Worm (Caenorhabditis elegans) whole organism, mixed stage, embryonic: Measurements from ENCODE around the gene str-140.

ENCODE experiments used
- ham-2 ChIP-seq: fragments of 200-800 bp; sonication (Bioruptor generic); optimal IDR thresholded peaks from 2 replicates; lab custom pipeline; 2018; ENCODE audit warnings: mild to moderate bottlenecking, missing genetic modification characterization, missing compliant biosample characterization
- nhr-76 ChIP-seq: sonication (generic microtip); optimal IDR thresholded peaks from 2 replicates; lab custom pipeline; 2017; ENCODE audit warnings: missing biosample characterization, missing genetic modification characterization

DNA sequence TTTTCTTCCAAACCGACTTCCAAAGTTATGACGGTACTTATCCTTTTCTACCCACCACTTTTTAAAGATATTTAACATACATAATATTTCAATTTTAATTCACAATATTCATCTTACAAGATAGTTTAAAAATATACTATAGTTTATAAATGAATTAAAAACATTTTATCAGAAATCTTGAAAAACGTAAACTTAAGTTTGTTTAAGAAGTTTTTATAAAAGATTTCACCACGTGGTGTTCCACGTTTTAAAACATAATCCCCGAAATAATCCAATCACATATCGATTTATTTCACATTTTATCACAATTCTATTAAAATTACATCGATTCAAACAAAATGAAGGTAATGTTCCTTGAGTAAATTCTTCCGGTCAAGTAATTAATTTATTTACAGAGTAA, 21.0 kb downstream of the str-140 start, which contains the start of gene ZC513.3:
- TF ChIP-seq nhr-76 (tag; lab: Kevin White, UChicago) (no peak), ham-2 (GFP tag; lab: Kevin White, UChicago) (no peak)
